Fruit fly (Drosophila melanogaster) whole organism, embryonic: ENCODE data around the gene CG10587.
A peak's percentile ranks its signal among the peaks of the same experiment; 100 is the strongest.

Experiments
- Atf-2 ChIP-seq: fragments of 200-800 bp; sonication (Bioruptor generic); optimal IDR thresholded peaks from 2 replicates; lab custom pipeline; 2016; ENCODE audit warnings: missing biosample characterization, missing genetic modification characterization
- Awh ChIP-seq: fragments of 200-800 bp; sonication (Bioruptor generic); IDR thresholded peaks from 2 replicates; pipeline ENCODE4, ENCODE4 v1.3.6; 2022; ENCODE audit warnings: missing biosample characterization, missing genetic modification characterization
- B-H1 ChIP-seq: fragments of 200-800 bp; sonication (Bioruptor generic); IDR thresholded peaks from 3 replicates; pipeline ENCODE4 v1.3.6; 2022; ENCODE audit warnings: missing biosample characterization, missing genetic modification characterization
- Blimp-1 ChIP-seq: fragments of 200-800 bp; sonication (Bioruptor generic); optimal IDR thresholded peaks from 3 replicates; lab custom pipeline; 2018; ENCODE audit warnings: missing biosample characterization, missing genetic modification characterization, mild to moderate bottlenecking, moderate library complexity, missing genetic modification reagents
- CG11093 ChIP-seq: fragments of 200-800 bp; sonication (Bioruptor generic); IDR thresholded peaks from 3 replicates; pipeline ENCODE4 v1.3.6; 2022; ENCODE audit warnings: missing biosample characterization, missing genetic modification characterization
- CG11247 ChIP-seq: fragments of 200-800 bp; sonication (Bioruptor generic); IDR thresholded peaks from 2 replicates; pipeline ENCODE4 v1.3.6; 2022; ENCODE audit warnings: missing biosample characterization, missing genetic modification characterization
- CG11695 ChIP-seq: fragments of 200-800 bp; sonication (Bioruptor generic); IDR thresholded peaks from 3 replicates; pipeline ENCODE4 v1.3.6; 2022; ENCODE audit warnings: missing biosample characterization, missing genetic modification characterization
- CG11696 ChIP-seq: fragments of 200-800 bp; sonication (Bioruptor generic); IDR thresholded peaks from 2 replicates; pipeline ENCODE4 v1.3.6; 2022; ENCODE audit warnings: missing biosample characterization, missing genetic modification characterization
- CG12071 ChIP-seq: fragments of 200-800 bp; sonication (Bioruptor generic); optimal IDR thresholded peaks from 3 replicates; lab custom pipeline; 2018; ENCODE audit warnings: missing biosample characterization, mild to moderate bottlenecking, missing genetic modification characterization
- CG12219 ChIP-seq: fragments of 200-800 bp; sonication (Bioruptor generic); optimal IDR thresholded peaks from 3 replicates; lab custom pipeline; 2018; ENCODE audit warnings: missing biosample characterization, mild to moderate bottlenecking, missing genetic modification characterization
- CG14710 ChIP-seq: fragments of 200-800 bp; sonication (Bioruptor generic); optimal IDR thresholded peaks from 3 replicates; lab custom pipeline; 2019; ENCODE audit warnings: missing biosample characterization, mild to moderate bottlenecking, missing genetic modification characterization, moderate library complexity
- CG16813 ChIP-seq: fragments of 200-800 bp; sonication (Bioruptor generic); IDR thresholded peaks from 3 replicates; pipeline ENCODE4 v1.3.6; 2022; ENCODE audit warnings: missing biosample characterization, missing genetic modification characterization; ENCODE audit not compliant: partially characterized antibody
- CG17568 ChIP-seq: fragments of 200-800 bp; sonication (Bioruptor generic); optimal IDR thresholded peaks from 2 replicates; lab custom pipeline; 2018; ENCODE audit warnings: missing biosample characterization, mild to moderate bottlenecking, missing genetic modification characterization, moderate library complexity
- CG1832 ChIP-seq: fragments of 200-800 bp; sonication (Bioruptor generic); optimal IDR thresholded peaks from 2 replicates; lab custom pipeline; 2017; ENCODE audit warnings: missing biosample characterization, mild to moderate bottlenecking, missing genetic modification characterization, inconsistent platforms
- CG18619 ChIP-seq: fragments of 200-800 bp; sonication (Bioruptor generic); optimal IDR thresholded peaks from 3 replicates; lab custom pipeline; 2017; ENCODE audit warnings: missing biosample characterization, mild to moderate bottlenecking, missing genetic modification characterization
- CG2875 ChIP-seq: fragments of 200-800 bp; sonication (Bioruptor generic); optimal IDR thresholded peaks from 2 replicates; lab custom pipeline; 2017; ENCODE audit warnings: missing biosample characterization, mild to moderate bottlenecking, missing genetic modification characterization, missing genetic modification reagents
- CG2889 ChIP-seq: fragments of 200-800 bp; sonication (Bioruptor generic); IDR thresholded peaks from 3 replicates; pipeline ENCODE4 v1.3.6; 2022; ENCODE audit warnings: missing biosample characterization, missing genetic modification characterization
- CG3281 ChIP-seq: fragments of 200-800 bp; sonication (Bioruptor generic); optimal IDR thresholded peaks from 3 replicates; lab custom pipeline; 2017; ENCODE audit warnings: missing biosample characterization, mild to moderate bottlenecking, missing genetic modification characterization
- CG33213 ChIP-seq: fragments of 200-800 bp; sonication (Bioruptor generic); optimal IDR thresholded peaks from 3 replicates; lab custom pipeline; 2016; ENCODE audit warnings: missing biosample characterization, missing genetic modification characterization
- CG3838 ChIP-seq: fragments of 200-800 bp; sonication (Bioruptor generic); optimal IDR thresholded peaks from 3 replicates; lab custom pipeline; 2016; ENCODE audit warnings: missing biosample characterization, missing genetic modification characterization
- CG4404 ChIP-seq: fragments of 200-800 bp; sonication (Bioruptor generic); IDR thresholded peaks from 2 replicates; pipeline ENCODE4 v1.3.6; 2022; ENCODE audit warnings: missing biosample characterization, missing genetic modification characterization
- CG4730 ChIP-seq: fragments of 200-800 bp; sonication (Bioruptor generic); IDR thresholded peaks from 2 replicates; pipeline ENCODE4 v1.3.6; 2022; ENCODE audit warnings: missing biosample characterization, missing genetic modification characterization
- CG5180 ChIP-seq: fragments of 200-800 bp; sonication (Bioruptor generic); optimal IDR thresholded peaks from 3 replicates; lab custom pipeline; 2017; ENCODE audit warnings: missing biosample characterization, missing genetic modification characterization, mild to moderate bottlenecking, moderate library complexity, missing genetic modification reagents
- CG6683 ChIP-seq: fragments of 200-800 bp; sonication (Bioruptor generic); optimal IDR thresholded peaks from 2 replicates; lab custom pipeline; 2017; ENCODE audit warnings: missing biosample characterization, mild to moderate bottlenecking, missing genetic modification characterization, missing genetic modification reagents
- CG7839 ChIP-seq: fragments of 200-800 bp; sonication (Bioruptor generic); optimal IDR thresholded peaks from 3 replicates; lab custom pipeline; 2018; ENCODE audit warnings: missing biosample characterization, mild to moderate bottlenecking, missing genetic modification characterization, moderate library complexity
- CG7963 ChIP-seq: fragments of 200-800 bp; sonication (Bioruptor generic); IDR thresholded peaks from 3 replicates; pipeline ENCODE4 v1.3.6; 2022; ENCODE audit warnings: missing biosample characterization, missing genetic modification characterization; ENCODE audit not compliant: partially characterized antibody
- CTCF ChIP-seq: fragments of 200-800 bp; sonication (Bioruptor generic); optimal IDR thresholded peaks from 2 replicates; lab custom pipeline; 2017; ENCODE audit warnings: missing biosample characterization, mild to moderate bottlenecking, missing genetic modification characterization, moderate library complexity
- Chrac-16 ChIP-seq: fragments of 200-800 bp; sonication (Bioruptor generic); optimal IDR thresholded peaks from 3 replicates; lab custom pipeline; 2016; ENCODE audit warnings: missing biosample characterization, missing genetic modification characterization
- Dll ChIP-seq: fragments of 200-800 bp; sonication (Bioruptor generic); IDR thresholded peaks from 4 replicates; pipeline ENCODE4 v1.3.6; 2022; ENCODE audit warnings: missing biosample characterization, missing genetic modification characterization; ENCODE audit not compliant: partially characterized antibody
- Dp ChIP-seq: fragments of 200-800 bp; sonication (Bioruptor generic); optimal IDR thresholded peaks from 2 replicates; lab custom pipeline; 2018; ENCODE audit warnings: missing biosample characterization, mild to moderate bottlenecking, missing genetic modification characterization, moderate library complexity
- E2f2 ChIP-seq: fragments of 200-800 bp; sonication (Bioruptor generic); IDR thresholded peaks from 2 replicates; pipeline ENCODE4 v1.3.6; 2022; ENCODE audit warnings: missing biosample characterization, missing genetic modification characterization
- H15 ChIP-seq: fragments of 200-800 bp; sonication (Bioruptor generic); IDR thresholded peaks from 3 replicates; pipeline ENCODE4 v1.3.6; 2022; ENCODE audit warnings: missing biosample characterization, missing genetic modification characterization
- HmgD ChIP-seq: fragments of 200-800 bp; sonication (Bioruptor generic); optimal IDR thresholded peaks from 3 replicates; lab custom pipeline; 2016; ENCODE audit warnings: missing biosample characterization, missing genetic modification characterization
- Lim3 ChIP-seq: fragments of 200-800 bp; sonication (Bioruptor generic); IDR thresholded peaks from 2 replicates; pipeline ENCODE4 v1.3.6; 2022; ENCODE audit warnings: missing biosample characterization, missing genetic modification characterization
- Six4 ChIP-seq: fragments of 200-800 bp; sonication (Bioruptor generic); optimal IDR thresholded peaks from 2 replicates; lab custom pipeline; 2016; ENCODE audit warnings: missing biosample characterization, missing genetic modification characterization
- Sry-δ ChIP-seq: fragments of 200-800 bp; sonication (Bioruptor generic); optimal IDR thresholded peaks from 2 replicates; lab custom pipeline; 2016; ENCODE audit warnings: missing biosample characterization, missing genetic modification characterization
- bbx ChIP-seq: fragments of 200-800 bp; sonication (Bioruptor generic); IDR thresholded peaks from 2 replicates; pipeline ENCODE4 v1.3.6; 2022; ENCODE audit warnings: missing biosample characterization, missing genetic modification characterization; ENCODE audit not compliant: partially characterized antibody
- ci ChIP-seq: fragments of 200-800 bp; sonication (Bioruptor generic); IDR thresholded peaks from 3 replicates; pipeline ENCODE4 v1.3.6; 2022; ENCODE audit warnings: missing biosample characterization, missing genetic modification characterization
- crp ChIP-seq, 2 experiments: fragments of 200-800 bp; sonication (Bioruptor generic); optimal IDR thresholded peaks; 2 replicates in 1 of 2; 3 replicates in 1 of 2; lab custom pipeline; 2017; ENCODE audit warnings: missing biosample characterization in 2 of 2, missing genetic modification characterization in 2 of 2, mild to moderate bottlenecking in 1 of 2, moderate library complexity in 1 of 2
- da ChIP-seq: fragments of 200-800 bp; sonication (Bioruptor generic); optimal IDR thresholded peaks from 2 replicates; lab custom pipeline; 2016; ENCODE audit warnings: missing biosample characterization, missing genetic modification characterization
- dmrt99B ChIP-seq: fragments of 200-800 bp; sonication (Bioruptor generic); optimal IDR thresholded peaks from 2 replicates; lab custom pipeline; 2018; ENCODE audit warnings: missing biosample characterization, mild to moderate bottlenecking, missing genetic modification characterization, moderate library complexity
- gce ChIP-seq: fragments of 200-800 bp; sonication (Bioruptor generic); IDR thresholded peaks from 3 replicates; pipeline ENCODE4 v1.3.6; 2022; ENCODE audit warnings: missing biosample characterization, missing genetic modification characterization
- ind ChIP-seq: fragments of 200-800 bp; sonication (Bioruptor generic); optimal IDR thresholded peaks from 3 replicates; lab custom pipeline; 2016; ENCODE audit warnings: missing biosample characterization, missing genetic modification characterization
- kay ChIP-seq: fragments of 200-800 bp; sonication (Bioruptor generic); optimal IDR thresholded peaks from 2 replicates; lab custom pipeline; 2016; ENCODE audit warnings: missing biosample characterization, missing genetic modification characterization
- ken ChIP-seq: fragments of 200-800 bp; sonication (Bioruptor generic); IDR thresholded peaks from 3 replicates; pipeline ENCODE4 v1.3.6; 2022; ENCODE audit warnings: missing biosample characterization, missing genetic modification characterization
- ranshi ChIP-seq: fragments of 200-800 bp; sonication (Bioruptor generic); IDR thresholded peaks from 2 replicates; pipeline ENCODE4 v1.3.6; 2022; ENCODE audit warnings: missing biosample characterization, missing genetic modification characterization
- rib ChIP-seq: fragments of 200-800 bp; sonication (Bioruptor generic); IDR thresholded peaks from 2 replicates; pipeline ENCODE4 v1.3.6; 2022; ENCODE audit warnings: missing biosample characterization, missing genetic modification characterization
- sd ChIP-seq: fragments of 200-800 bp; sonication (Bioruptor generic); optimal IDR thresholded peaks from 3 replicates; lab custom pipeline; 2018; ENCODE audit warnings: missing biosample characterization, mild to moderate bottlenecking, missing genetic modification characterization, moderate library complexity
- sna ChIP-seq: fragments of 200-800 bp; sonication (Bioruptor generic); IDR thresholded peaks from 2 replicates; pipeline ENCODE4 v1.3.6; 2022; ENCODE audit warnings: missing biosample characterization, missing genetic modification characterization; ENCODE audit not compliant: partially characterized antibody
- stwl ChIP-seq: fragments of 200-800 bp; sonication (Bioruptor generic); optimal IDR thresholded peaks from 3 replicates; lab custom pipeline; 2018; ENCODE audit warnings: missing biosample characterization, mild to moderate bottlenecking, missing genetic modification characterization, moderate library complexity
- tx ChIP-seq: fragments of 200-800 bp; sonication (Bioruptor generic); optimal IDR thresholded peaks from 2 replicates; lab custom pipeline; 2016; ENCODE audit warnings: missing biosample characterization, missing genetic modification characterization
- vvl ChIP-seq: fragments of 200-800 bp; sonication (Bioruptor generic); IDR thresholded peaks from 2 replicates; pipeline ENCODE4 v1.3.6; 2022; ENCODE audit warnings: missing biosample characterization, missing genetic modification characterization

Gene CG10587

dm6 chr3L:20944180-20944579 lies 18.2 kb downstream of the CG10587 start (continued):
- TF ChIP-seq CG3838 (peak; percentile 9), CG3281 (GFP tag; lab: Kevin White, UChicago) (no peak), sna (no peak), vvl (GFP tag; lab: Robert Waterston, UW) (0 out of 2 replicates have a peak, but pooled peaks have one; percentile 32), CG11696 (GFP tag; lab: Robert Waterston, UW) (no peak), Dp (GFP tag; lab: Kevin White, UChicago) (no peak), Blimp-1 (GFP tag; lab: Kevin White, UChicago) (peak; percentile 4), CG1832 (GFP tag; lab: Kevin White, UChicago) (no peak), bbx (GFP tag; lab: Robert Waterston, UW) (no peak), CG16813 (GFP tag; lab: Robert Waterston, UW) (no peak), ci (GFP tag; lab: Robert Waterston, UW) (peak; percentile 61; the same call in 2 of the 3 replicates), gce (no peak), E2f2 (no peak), Six4 (GFP tag; lab: Kevin White, UChicago) (no peak), CG18619 (peak; percentile 4), ken (GFP tag; lab: Robert Waterston, UW) (no peak), Dll (GFP tag; lab: Robert Waterston, UW) (no peak), CG11093 (GFP tag; lab: Robert Waterston, UW) (no peak), rib (GFP tag; lab: Robert Waterston, UW) (no peak), B-H1 (GFP tag; lab: Robert Waterston, UW) (no peak), CG2875 (GFP tag; lab: Kevin White, UChicago) (peak; percentile 42), CG11247 (GFP tag; lab: Robert Waterston, UW) (no peak), HmgD (GFP tag; lab: Kevin White, UChicago) (no peak), Chrac-16 (GFP tag; lab: Kevin White, UChicago) (no peak), Sry-δ (GFP tag; lab: Kevin White, UChicago) (no peak), CG33213 (GFP tag; lab: Kevin White, UChicago) (no peak), Lim3 (GFP tag; lab: Robert Waterston, UW) (no peak), H15 (no peak), sd (no peak), dmrt99B (tag; lab: Kevin White, UChicago) (peak; percentile 5), stwl (tag; lab: Kevin White, UChicago) (no peak), CG2889 (no peak), CG14710 (tag; lab: Kevin White, UChicago) (peak; percentile 55), CG17568 (GFP tag; lab: Kevin White, UChicago) (peak; percentile 54), ind (GFP tag; lab: Kevin White, UChicago) (no peak), CG6683 (GFP tag; lab: Kevin White, UChicago) (no peak), CG12071 (peak; percentile 26), CG7839 (tag; lab: Kevin White, UChicago) (no peak), da (GFP tag; lab: Kevin White, UChicago) (no peak), CG4404 (GFP tag; lab: Robert Waterston, UW) (no peak), Atf-2 (GFP tag; lab: Kevin White, UChicago) (no peak), CG4730 (no peak), CG5180 (GFP tag; lab: Kevin White, UChicago) (peak; percentile 16), kay (no peak), Awh (0 out of 2 replicates have a peak, but pooled peaks have one; percentile 29), crp (GFP tag; optimal IDR thresholded peaks at IDR 0.05; lab: Kevin White, UChicago) (no peak), CTCF (GFP tag; lab: Kevin White, UChicago) (no peak), CG11695 (GFP tag; lab: Robert Waterston, UW) (no peak), ranshi (no peak), tx (GFP tag; lab: Kevin White, UChicago) (no peak), CG12219 (GFP tag; lab: Kevin White, UChicago) (peak; percentile 25), CG7963 (GFP tag; lab: Robert Waterston, UW) (no peak)
